Worm (Caenorhabditis elegans) whole organism, L2 larva: ENCODE results near the gene C16C10.13.

ENCODE experiments used
- R02D3.7 ChIP-seq: fragments of 150-350 bp; optimal IDR thresholded peaks from 2 replicates; lab custom pipeline; 2014; ENCODE audit warnings: missing biosample characterization, missing genetic modification characterization
- alr-1 ChIP-seq: fragments of 150-350 bp; optimal IDR thresholded peaks from 2 replicates; lab custom pipeline; 2014; ENCODE audit warnings: missing biosample characterization, missing genetic modification characterization
- ama-1 ChIP-seq: fragments of 150-350 bp; optimal IDR thresholded peaks from 2 replicates; lab custom pipeline; 2018; ENCODE audit warnings: inconsistent platforms
- mab-5 ChIP-seq: fragments of 150-350 bp; optimal IDR thresholded peaks from 2 replicates; lab custom pipeline; 2014; ENCODE audit warnings: missing biosample characterization, missing genetic modification characterization
- nhr-21 ChIP-seq: fragments of 150-350 bp; optimal IDR thresholded peaks from 2 replicates; lab custom pipeline; 2014; ENCODE audit warnings: missing biosample characterization, missing genetic modification characterization
- nhr-237 ChIP-seq: fragments of 150-350 bp; optimal IDR thresholded peaks from 2 replicates; lab custom pipeline; 2014; ENCODE audit warnings: missing biosample characterization, missing genetic modification characterization
- snpc-4 ChIP-seq: fragments of 150-350 bp; optimal IDR thresholded peaks from 2 replicates; lab custom pipeline; 2014; ENCODE audit warnings: missing biosample characterization, missing genetic modification characterization
- unc-62 ChIP-seq: fragments of 150-350 bp; optimal IDR thresholded peaks from 2 replicates; lab custom pipeline; 2014; ENCODE audit warnings: missing biosample characterization, missing genetic modification reagents, missing genetic modification characterization

DNA sequence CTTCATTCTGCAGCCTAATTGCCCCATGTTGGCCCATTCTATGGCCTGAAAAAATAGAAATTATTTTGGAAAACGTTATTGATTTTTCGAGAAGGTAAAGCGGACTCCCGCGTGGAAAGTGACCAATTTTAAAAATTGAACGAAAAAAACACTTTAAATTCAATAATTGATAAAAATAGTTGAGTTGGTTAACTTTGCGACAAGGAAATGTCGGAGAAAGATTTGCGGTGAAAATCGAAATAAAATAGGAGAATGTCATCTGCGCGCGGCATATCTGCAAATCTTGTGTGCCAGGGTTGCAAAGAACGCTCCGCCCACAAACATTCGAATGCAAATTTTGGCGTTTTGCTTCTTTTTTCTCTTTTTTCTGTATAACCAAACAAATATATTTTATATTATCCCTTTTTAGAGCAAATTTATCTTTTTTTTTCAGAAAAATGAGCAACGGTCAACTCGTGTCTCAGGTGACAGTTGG, 5.3 kb upstream of the C16C10.13 start, which contains the start of the genes rnf-121 and C16C10.4:
- TF ChIP-seq snpc-4 (tag; lab: Kevin White, UChicago) (no peak), nhr-237 (no peak), mab-5 (tag; lab: Kevin White, UChicago) (peak; percentile 69), unc-62 (GFP tag; lab: Kevin White, UChicago) (no peak), alr-1 (tag; lab: Kevin White, UChicago) (no peak), nhr-21 (tag; lab: Kevin White, UChicago) (no peak), ama-1 (no peak), R02D3.7 (tag; lab: Kevin White, UChicago) (peak; percentile 31)
